Worm (Caenorhabditis elegans) whole organism, L2 larva: ENCODE results near the gene Y66A7A.4.

Source experiments
- alr-1 ChIP-seq: fragments of 150-350 bp; optimal IDR thresholded peaks from 2 replicates; lab custom pipeline; 2014; ENCODE audit warnings: missing biosample characterization, missing genetic modification characterization
- aly-2 ChIP-seq: fragments of 150-350 bp; optimal IDR thresholded peaks from 2 replicates; lab custom pipeline; 2014; ENCODE audit warnings: missing biosample characterization, missing genetic modification characterization
- egl-27 ChIP-seq: sonication (generic microtip); optimal IDR thresholded peaks from 3 replicates; lab custom pipeline; 2017; ENCODE audit warnings: missing biosample characterization, missing genetic modification reagents, missing genetic modification characterization
- lin-13 ChIP-seq: fragments of 150-350 bp; optimal IDR thresholded peaks from 2 replicates; lab custom pipeline; 2014; ENCODE audit warnings: missing biosample characterization, missing genetic modification reagents, missing genetic modification characterization
- lsy-2 ChIP-seq, 2 experiments: fragments of 150-350 bp in 1 of 2; sonication (generic microtip) in 1 of 2; optimal IDR thresholded peaks; 2 replicates each; lab custom pipeline; 2014 to 2017; ENCODE audit warnings: missing biosample characterization in 2 of 2, missing genetic modification characterization in 2 of 2
- mab-5 ChIP-seq: fragments of 150-350 bp; optimal IDR thresholded peaks from 2 replicates; lab custom pipeline; 2014; ENCODE audit warnings: missing biosample characterization, missing genetic modification characterization
- nhr-11 ChIP-seq: fragments of 150-350 bp; optimal IDR thresholded peaks from 2 replicates; lab custom pipeline; 2014; ENCODE audit warnings: missing biosample characterization, missing genetic modification characterization
- nhr-25 ChIP-seq: fragments of 150-350 bp; sonication (generic microtip); optimal IDR thresholded peaks from 3 replicates; lab custom pipeline; 2014; ENCODE audit warnings: missing biosample characterization, missing genetic modification characterization
- unc-39 ChIP-seq: fragments of 150-350 bp; optimal IDR thresholded peaks from 2 replicates; lab custom pipeline; 2014; ENCODE audit warnings: missing biosample characterization, missing genetic modification characterization
- ztf-4 ChIP-seq: fragments of 150-350 bp; optimal IDR thresholded peaks from 2 replicates; lab custom pipeline; 2014; ENCODE audit warnings: missing biosample characterization, missing genetic modification characterization

ce11 chrIII:11612371-11612770, at the start of gene Y66A7A.4, which contains the start of gene Y66A7A.9:
- no peak for TF ChIP-seq nhr-25 (tag; lab: Kevin White, UChicago)
- no peak for TF ChIP-seq ztf-4 (tag; lab: Kevin White, UChicago)
- no peak for TF ChIP-seq nhr-11
- TF ChIP-seq alr-1 = no peak
- TF ChIP-seq lin-13 (GFP tag; lab: Kevin White, UChicago) = no peak
- TF ChIP-seq egl-27 (tag; lab: Kevin White, UChicago) = no peak
- TF ChIP-seq aly-2 = no peak
- no peak for TF ChIP-seq lsy-2 (tag; optimal IDR thresholded peaks at IDR 0.05; lab: Kevin White, UChicago)
- no peak for TF ChIP-seq mab-5 (tag; lab: Kevin White, UChicago)
- no peak for TF ChIP-seq unc-39
